Worm (Caenorhabditis elegans) whole organism, mixed stage, embryonic: ENCODE results near the gene swt-6.

ENCODE experiments used
- blmp-1 ChIP-seq: fragments of 150-350 bp; optimal IDR thresholded peaks from 2 replicates; lab custom pipeline; 2014; ENCODE audit warnings: missing biosample characterization, missing genetic modification characterization
- lin-13 ChIP-seq: fragments of 150-350 bp; optimal IDR thresholded peaks from 2 replicates; lab custom pipeline; 2014; ENCODE audit warnings: missing biosample characterization, missing genetic modification characterization
- mep-1 ChIP-seq: fragments of 150-350 bp; optimal IDR thresholded peaks from 2 replicates; lab custom pipeline; 2017; ENCODE audit warnings: missing biosample characterization, missing genetic modification reagents, missing genetic modification characterization, inconsistent platforms
- nhr-2 ChIP-seq: fragments of 150-350 bp; optimal IDR thresholded peaks from 2 replicates; lab custom pipeline; 2014; ENCODE audit warnings: missing biosample characterization, missing genetic modification characterization
- unc-120 ChIP-seq: sonication (generic microtip); optimal IDR thresholded peaks from 2 replicates; lab custom pipeline; 2017; ENCODE audit warnings: missing genetic modification characterization, missing compliant biosample characterization; ENCODE audit not compliant: poor library complexity, severe bottlenecking
- ztf-11 ChIP-seq: fragments of 150-350 bp; optimal IDR thresholded peaks from 2 replicates; lab custom pipeline; 2014; ENCODE audit warnings: missing biosample characterization, missing genetic modification characterization

DNA sequence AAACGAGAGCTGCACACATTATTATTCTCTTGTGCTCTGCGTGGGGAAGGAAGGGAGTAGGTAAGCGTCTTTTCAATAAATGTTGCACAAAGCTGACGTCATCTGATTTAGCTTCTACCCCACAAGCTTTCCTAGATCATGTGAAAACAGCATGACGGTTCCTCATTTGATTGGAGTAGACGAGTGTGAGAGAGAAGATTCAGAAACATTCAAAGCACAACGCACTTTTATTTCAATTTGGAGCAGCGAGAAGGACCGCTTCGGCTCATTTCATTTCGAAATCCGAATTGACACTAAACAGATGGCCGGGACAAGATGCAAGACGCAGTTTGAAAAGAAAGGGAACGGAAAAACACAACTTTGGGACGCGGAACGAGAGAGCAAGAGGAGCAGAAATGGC, 50.2 kb downstream of the swt-6 start:
- TF ChIP-seq mep-1 (tag; lab: Kevin White, UChicago) (no peak), unc-120 (tag; lab: Kevin White, UChicago) (peak; percentile 16), nhr-2 (tag; lab: Kevin White, UChicago) (no peak), blmp-1 (tag; lab: Kevin White, UChicago) (no peak), lin-13 (tag; lab: Kevin White, UChicago) (no peak), ztf-11 (no peak)
